Fruit fly (Drosophila melanogaster) whole organism, embryonic: ENCODE measurements around the gene hmw.
A peak's percentile ranks its signal among the peaks of the same experiment; 100 is the strongest.

Source experiments
- Atf-2 ChIP-seq: fragments of 200-800 bp; sonication (Bioruptor generic); optimal IDR thresholded peaks from 2 replicates; lab custom pipeline; 2016; ENCODE audit warnings: missing biosample characterization, missing genetic modification characterization
- Blimp-1 ChIP-seq: fragments of 200-800 bp; sonication (Bioruptor generic); optimal IDR thresholded peaks from 3 replicates; lab custom pipeline; 2018; ENCODE audit warnings: missing biosample characterization, missing genetic modification characterization, mild to moderate bottlenecking, moderate library complexity, missing genetic modification reagents
- CG10274 ChIP-seq: fragments of 200-800 bp; sonication (Bioruptor generic); optimal IDR thresholded peaks from 3 replicates; lab custom pipeline; 2017; ENCODE audit warnings: missing biosample characterization, mild to moderate bottlenecking, missing genetic modification characterization
- CG13123 ChIP-seq: fragments of 200-800 bp; sonication (Bioruptor generic); optimal IDR thresholded peaks from 2 replicates; lab custom pipeline; 2016; ENCODE audit warnings: missing biosample characterization, missing genetic modification characterization
- CG1602 ChIP-seq: fragments of 200-800 bp; sonication (Bioruptor generic); optimal IDR thresholded peaks from 3 replicates; lab custom pipeline; 2016; ENCODE audit warnings: missing biosample characterization, missing genetic modification characterization
- CG17612 ChIP-seq: fragments of 200-800 bp; sonication (Bioruptor generic); IDR thresholded peaks from 2 replicates; pipeline ENCODE4 v1.3.6; 2022; ENCODE audit warnings: missing biosample characterization, missing genetic modification characterization
- CG17829 ChIP-seq: fragments of 200-800 bp; optimal IDR thresholded peaks from 2 replicates; lab custom pipeline; 2019; ENCODE audit warnings: missing biosample characterization, mild to moderate bottlenecking, missing genetic modification characterization, moderate library complexity
- CG18599 ChIP-seq: fragments of 200-800 bp; sonication (Bioruptor generic); optimal IDR thresholded peaks from 3 replicates; lab custom pipeline; 2017; ENCODE audit warnings: missing biosample characterization, missing genetic modification characterization, mild to moderate bottlenecking, moderate library complexity, missing genetic modification reagents
- CG2202 ChIP-seq: fragments of 200-800 bp; sonication (Bioruptor generic); optimal IDR thresholded peaks from 2 replicates; lab custom pipeline; 2018; ENCODE audit warnings: missing biosample characterization, mild to moderate bottlenecking, missing genetic modification characterization
- CG31388 ChIP-seq: fragments of 200-800 bp; sonication (Bioruptor generic); optimal IDR thresholded peaks from 2 replicates; lab custom pipeline; 2016; ENCODE audit warnings: missing biosample characterization, missing genetic modification characterization
- CG32772 ChIP-seq: fragments of 200-800 bp; sonication (Bioruptor generic); IDR thresholded peaks from 2 replicates; pipeline ENCODE4 v1.3.6; 2022; ENCODE audit warnings: missing biosample characterization, missing genetic modification characterization
- CG34224 ChIP-seq: fragments of 200-800 bp; sonication (Bioruptor generic); IDR thresholded peaks from 3 replicates; pipeline ENCODE4 v1.3.6; 2022; ENCODE audit warnings: missing biosample characterization, missing genetic modification characterization; ENCODE audit not compliant: partially characterized antibody
- CG34422 ChIP-seq: fragments of 200-800 bp; sonication (Bioruptor generic); IDR thresholded peaks from 3 replicates; pipeline ENCODE4 v1.3.6; 2022; ENCODE audit warnings: missing biosample characterization, missing genetic modification characterization
- CG7745 ChIP-seq: fragments of 200-800 bp; sonication (Bioruptor generic); optimal IDR thresholded peaks from 2 replicates; lab custom pipeline; 2018; ENCODE audit warnings: missing biosample characterization, mild to moderate bottlenecking, missing genetic modification characterization, moderate library complexity
- CG8924 ChIP-seq: fragments of 200-800 bp; optimal IDR thresholded peaks from 3 replicates; lab custom pipeline; 2019; ENCODE audit warnings: missing biosample characterization, mild to moderate bottlenecking, missing genetic modification characterization, moderate library complexity
- Camta ChIP-seq: fragments of 200-800 bp; sonication (Bioruptor generic); optimal IDR thresholded peaks from 2 replicates; lab custom pipeline; 2016; ENCODE audit warnings: missing biosample characterization, missing genetic modification characterization
- Dbx ChIP-seq: fragments of 200-800 bp; sonication (Bioruptor generic); IDR thresholded peaks from 3 replicates; pipeline ENCODE4 v1.3.6; 2022; ENCODE audit warnings: missing biosample characterization, missing genetic modification characterization
- Dll ChIP-seq: fragments of 200-800 bp; sonication (Bioruptor generic); IDR thresholded peaks from 4 replicates; pipeline ENCODE4 v1.3.6; 2022; ENCODE audit warnings: missing biosample characterization, missing genetic modification characterization; ENCODE audit not compliant: partially characterized antibody
- Hr51 ChIP-seq, 2 experiments: fragments of 200-800 bp; sonication (Bioruptor generic); optimal IDR thresholded peaks; 2 replicates in 1 of 2; 3 replicates in 1 of 2; lab custom pipeline; 2016 to 2018; ENCODE audit warnings: missing biosample characterization in 2 of 2, missing genetic modification characterization in 2 of 2, mild to moderate bottlenecking in 1 of 2, moderate library complexity in 1 of 2
- Hsf ChIP-seq: fragments of 200-800 bp; sonication (Bioruptor generic); optimal IDR thresholded peaks from 3 replicates; lab custom pipeline; 2016; ENCODE audit warnings: missing biosample characterization, missing genetic modification characterization
- Jarid2 ChIP-seq: fragments of 200-800 bp; sonication (Bioruptor generic); optimal IDR thresholded peaks from 3 replicates; lab custom pipeline; 2017; ENCODE audit warnings: mild to moderate bottlenecking, missing biosample characterization, missing genetic modification reagents, missing genetic modification characterization
- Lim3 ChIP-seq: fragments of 200-800 bp; sonication (Bioruptor generic); IDR thresholded peaks from 2 replicates; pipeline ENCODE4 v1.3.6; 2022; ENCODE audit warnings: missing biosample characterization, missing genetic modification characterization
- Myb ChIP-seq: fragments of 200-800 bp; sonication (Bioruptor generic); optimal IDR thresholded peaks from 2 replicates; lab custom pipeline; 2016; ENCODE audit warnings: missing biosample characterization, missing genetic modification characterization
- Rx ChIP-seq: fragments of 200-800 bp; sonication (Bioruptor generic); IDR thresholded peaks from 2 replicates; pipeline ENCODE4 v1.3.6; 2022; ENCODE audit warnings: missing biosample characterization, missing genetic modification characterization
- Stat92E ChIP-seq, 3 experiments: fragments of >200 bp in 2 of 3; fragments of 200-800 bp in 1 of 3; sonication (Bioruptor generic) in 1 of 3; optimal IDR thresholded peaks; 2 replicates each; lab custom pipeline; 2017 to 2019; ENCODE audit warnings: missing biosample characterization in 3 of 3, missing genetic modification characterization in 3 of 3, mild to moderate bottlenecking in 1 of 3, moderate library complexity in 1 of 3
- Vsx1 ChIP-seq: fragments of 200-800 bp; sonication (Bioruptor generic); optimal IDR thresholded peaks from 2 replicates; lab custom pipeline; 2017; ENCODE audit warnings: missing biosample characterization, mild to moderate bottlenecking, missing genetic modification characterization, missing genetic modification reagents
- ab ChIP-seq: fragments of 200-800 bp; sonication (Bioruptor generic); optimal IDR thresholded peaks from 2 replicates; lab custom pipeline; 2016; ENCODE audit warnings: missing biosample characterization, missing genetic modification characterization
- bab2 ChIP-seq: fragments of 200-800 bp; sonication (Bioruptor generic); optimal IDR thresholded peaks from 2 replicates; lab custom pipeline; 2016; ENCODE audit warnings: missing biosample characterization, missing genetic modification characterization
- cad ChIP-seq: fragments of >200 bp; optimal IDR thresholded peaks from 2 replicates; lab custom pipeline; 2017; ENCODE audit warnings: missing biosample characterization, missing genetic modification characterization
- cato ChIP-seq: fragments of 200-800 bp; sonication (Bioruptor generic); optimal IDR thresholded peaks from 2 replicates; lab custom pipeline; 2016; ENCODE audit warnings: missing biosample characterization, missing genetic modification characterization, borderline replicate concordance
- croc ChIP-seq: fragments of 200-800 bp; sonication (Bioruptor generic); conservative IDR thresholded peaks from 3 replicates; pipeline ENCODE4 v1.3.6; 2022; ENCODE audit warnings: missing biosample characterization, missing genetic modification characterization
- crp ChIP-seq, 2 experiments: fragments of 200-800 bp; sonication (Bioruptor generic); optimal IDR thresholded peaks; 2 replicates in 1 of 2; 3 replicates in 1 of 2; lab custom pipeline; 2017; ENCODE audit warnings: missing biosample characterization in 2 of 2, missing genetic modification characterization in 2 of 2, mild to moderate bottlenecking in 1 of 2, moderate library complexity in 1 of 2
- dysf ChIP-seq: fragments of 200-800 bp; sonication (Bioruptor generic); IDR thresholded peaks from 3 replicates; pipeline ENCODE4 v1.3.6; 2022; ENCODE audit warnings: missing biosample characterization, missing genetic modification characterization
- esg ChIP-seq: fragments of 200-800 bp; sonication (Bioruptor generic); conservative IDR thresholded peaks from 2 replicates; pipeline ENCODE4 v1.3.6; 2022; ENCODE audit warnings: missing biosample characterization, missing genetic modification characterization
- exex ChIP-seq: fragments of 200-800 bp; sonication (Bioruptor generic); optimal IDR thresholded peaks from 4 replicates; lab custom pipeline; 2018; ENCODE audit warnings: missing biosample characterization, mild to moderate bottlenecking, missing genetic modification characterization, moderate library complexity
- fu2 ChIP-seq: fragments of 200-800 bp; sonication (Bioruptor generic); optimal IDR thresholded peaks from 2 replicates; lab custom pipeline; 2016; ENCODE audit warnings: missing biosample characterization, missing genetic modification characterization
- hb ChIP-seq: fragments of 200-800 bp; sonication (Bioruptor generic); IDR thresholded peaks from 3 replicates; pipeline ENCODE4 v1.3.6; 2022; ENCODE audit warnings: missing biosample characterization, missing genetic modification characterization; ENCODE audit not compliant: partially characterized antibody
- jigr1 ChIP-seq: fragments of 200-800 bp; sonication (Bioruptor generic); IDR thresholded peaks from 3 replicates; pipeline ENCODE4 v1.3.6; 2022; ENCODE audit warnings: missing biosample characterization, missing genetic modification characterization
- lbe ChIP-seq: fragments of 200-800 bp; sonication (Bioruptor generic); optimal IDR thresholded peaks from 2 replicates; lab custom pipeline; 2016; ENCODE audit warnings: missing biosample characterization, mild to moderate bottlenecking, missing genetic modification characterization
- mirr ChIP-seq: fragments of 200-800 bp; sonication (Bioruptor generic); optimal IDR thresholded peaks from 3 replicates; lab custom pipeline; 2018; ENCODE audit warnings: missing biosample characterization, mild to moderate bottlenecking, missing genetic modification characterization
- repo ChIP-seq: fragments of 200-800 bp; sonication (Bioruptor generic); optimal IDR thresholded peaks from 2 replicates; lab custom pipeline; 2016; ENCODE audit warnings: missing biosample characterization, missing genetic modification characterization
- ro ChIP-seq: fragments of 200-800 bp; sonication (Bioruptor generic); IDR thresholded peaks from 2 replicates; pipeline ENCODE4 v1.3.6; 2022; ENCODE audit warnings: missing biosample characterization, missing genetic modification characterization
- schlank ChIP-seq: fragments of 200-800 bp; sonication (Bioruptor generic); optimal IDR thresholded peaks from 2 replicates; lab custom pipeline; 2018; ENCODE audit warnings: missing biosample characterization, mild to moderate bottlenecking, missing genetic modification characterization
- sqz ChIP-seq: fragments of 200-800 bp; sonication (Bioruptor generic); optimal IDR thresholded peaks from 3 replicates; lab custom pipeline; 2018; ENCODE audit warnings: missing biosample characterization, mild to moderate bottlenecking, missing genetic modification characterization
- trh ChIP-seq: fragments of 200-800 bp; sonication (Bioruptor generic); optimal IDR thresholded peaks from 2 replicates; lab custom pipeline; 2016; ENCODE audit warnings: missing biosample characterization, missing genetic modification characterization
- usp ChIP-seq: fragments of >200 bp; optimal IDR thresholded peaks from 2 replicates; lab custom pipeline; 2017; ENCODE audit warnings: missing biosample characterization, missing genetic modification characterization
- vfl ChIP-seq: fragments of 200-800 bp; sonication (Bioruptor generic); optimal IDR thresholded peaks from 2 replicates; lab custom pipeline; 2016; ENCODE audit warnings: missing biosample characterization, missing genetic modification characterization
- zf30C ChIP-seq: fragments of 200-800 bp; sonication (Bioruptor generic); optimal IDR thresholded peaks from 3 replicates; lab custom pipeline; 2018; ENCODE audit warnings: missing biosample characterization, mild to moderate bottlenecking, missing genetic modification characterization

hmw gene

DNA sequence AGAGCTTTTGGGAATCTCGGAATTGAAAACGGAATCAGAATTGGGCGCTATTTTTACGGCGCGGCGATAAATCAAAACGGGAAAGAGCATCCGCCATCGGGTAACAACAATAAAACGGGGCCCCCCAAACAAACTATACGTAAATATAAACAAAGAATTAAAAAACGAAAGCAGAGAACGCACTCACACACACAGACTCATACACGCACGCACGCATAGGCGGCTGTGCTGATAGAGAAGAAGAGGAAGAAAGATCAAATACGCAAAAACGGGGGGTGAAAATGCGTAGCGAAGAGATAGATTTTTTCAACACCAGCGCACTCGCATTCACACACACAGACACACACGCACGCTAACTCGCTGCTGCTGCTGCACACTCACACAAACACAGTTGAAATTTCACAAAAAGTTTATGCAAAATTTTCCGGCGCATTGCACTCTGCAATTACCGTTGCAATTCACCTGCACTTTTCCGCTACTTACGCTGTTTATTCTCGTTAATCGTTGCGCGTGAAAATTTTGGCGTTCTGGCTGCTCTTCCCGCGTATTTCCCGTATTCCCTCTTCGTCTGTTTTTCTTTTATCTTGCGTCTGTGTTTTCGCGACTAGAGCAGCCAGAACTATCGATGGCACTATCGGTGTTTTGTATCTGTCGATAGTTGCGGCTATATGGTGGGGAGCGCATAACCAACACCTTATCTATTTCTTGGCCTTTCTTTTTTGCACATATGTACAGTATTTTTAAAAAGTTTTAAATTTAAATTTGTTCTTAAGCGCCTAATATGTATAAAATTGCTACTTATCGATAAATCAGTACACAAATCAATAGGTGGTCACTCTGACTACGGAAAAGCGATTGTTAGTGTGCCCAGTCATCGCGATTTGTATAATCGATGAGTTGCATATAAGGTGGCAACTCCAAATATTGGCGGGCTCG is 50.8 kb downstream of the hmw start, which contains the start of gene CG31122 (continued):
- TF ChIP-seq Rx (GFP tag; lab: Robert Waterston, UW), result no peak
- no peak for TF ChIP-seq CG7745
- TF ChIP-seq CG8924, result peak; percentile 38
- no peak for TF ChIP-seq fu2
- no peak for TF ChIP-seq cato
- TF ChIP-seq ro (GFP tag; lab: Robert Waterston, UW), result no peak
- TF ChIP-seq Hr51 (GFP tag; optimal IDR thresholded peaks at IDR 0.05; lab: Kevin White, UChicago), result peak in 1 of 2 experiments; percentile 62
- TF ChIP-seq hb (GFP tag; lab: Robert Waterston, UW), result peak; percentile 96
- peak; percentile 4 for TF ChIP-seq Atf-2 (GFP tag; lab: Kevin White, UChicago)
- TF ChIP-seq Stat92E (GFP tag; optimal IDR thresholded peaks at IDR 0.05; lab: Kevin White, UChicago), result no peak
- peak; percentile 99 for TF ChIP-seq Dll (GFP tag; lab: Robert Waterston, UW)
- TF ChIP-seq exex (tag; lab: Kevin White, UChicago), result peak; percentile 20
- no peak for TF ChIP-seq Jarid2
- no peak for TF ChIP-seq zf30C (GFP tag; lab: Kevin White, UChicago)
- no peak for TF ChIP-seq schlank
- TF ChIP-seq CG18599 (GFP tag; lab: Kevin White, UChicago), result no peak
- peak; percentile 46 for TF ChIP-seq Myb (GFP tag; lab: Kevin White, UChicago)
- TF ChIP-seq Vsx1 (GFP tag; lab: Kevin White, UChicago), result no peak
- TF ChIP-seq usp (GFP tag; lab: Kevin White, UChicago), result no peak
- TF ChIP-seq Hsf (GFP tag; lab: Kevin White, UChicago), result peak; percentile 56
- TF ChIP-seq CG1602 (GFP tag; lab: Kevin White, UChicago), result peak; percentile 9
- TF ChIP-seq croc (GFP tag; lab: Robert Waterston, UW), result no peak
- no peak for TF ChIP-seq sqz (GFP tag; lab: Kevin White, UChicago)
- TF ChIP-seq Dbx (GFP tag; lab: Robert Waterston, UW), result no peak
- peak; percentile 84; the same call in 2 of the 3 replicates for TF ChIP-seq CG34422 (GFP tag; lab: Robert Waterston, UW)
- TF ChIP-seq jigr1, result no peak
- TF ChIP-seq CG10274 (GFP tag; lab: Kevin White, UChicago), result no peak
- no peak for TF ChIP-seq CG31388 (GFP tag; lab: Kevin White, UChicago)
- peak; percentile 95 for TF ChIP-seq CG34224
- TF ChIP-seq repo (GFP tag; lab: Kevin White, UChicago), result no peak
- TF ChIP-seq cad (GFP tag; lab: Kevin White, UChicago), result no peak
- peak; percentile 53 for TF ChIP-seq vfl (GFP tag; lab: Kevin White, UChicago)
- peak; percentile 44 for TF ChIP-seq bab2 (GFP tag; lab: Kevin White, UChicago)
- no peak for TF ChIP-seq trh (GFP tag; lab: Kevin White, UChicago)
- TF ChIP-seq esg (GFP tag; lab: Robert Waterston, UW), result no peak; the same call in 1 of the 2 replicates
- TF ChIP-seq mirr (GFP tag; lab: Kevin White, UChicago), result no peak
- no peak for TF ChIP-seq CG32772 (GFP tag; lab: Robert Waterston, UW)
- no peak for TF ChIP-seq Lim3 (GFP tag; lab: Robert Waterston, UW)
- TF ChIP-seq CG17829 (tag; lab: Kevin White, UChicago), result no peak
- TF ChIP-seq CG2202, result no peak
- peak; percentile 11 for TF ChIP-seq Camta (GFP tag; lab: Kevin White, UChicago)
- peak in 1 of 2 experiments; percentile 19 for TF ChIP-seq crp (GFP tag; optimal IDR thresholded peaks at IDR 0.05; lab: Kevin White, UChicago)
- peak; percentile 31 for TF ChIP-seq lbe (GFP tag; lab: Kevin White, UChicago)
- no peak for TF ChIP-seq ab (GFP tag; lab: Kevin White, UChicago)
- TF ChIP-seq CG17612 (GFP tag; lab: Robert Waterston, UW), result no peak
- TF ChIP-seq CG13123 (GFP tag; lab: Kevin White, UChicago), result peak; percentile 28
- TF ChIP-seq dysf (GFP tag; lab: Robert Waterston, UW), result peak; percentile 23; the same call in 1 of the 3 replicates
- TF ChIP-seq Blimp-1 (GFP tag; lab: Kevin White, UChicago), result peak; percentile 66
